Fruit fly (Drosophila melanogaster) whole organism, embryonic: ENCODE measurements around the gene CG7304.

Experiments
- Ada2b ChIP-seq: fragments of 200-800 bp; sonication (Bioruptor generic); IDR thresholded peaks from 2 replicates; pipeline ENCODE4 v1.3.6; 2022; ENCODE audit warnings: missing biosample characterization, missing genetic modification characterization
- Antp ChIP-seq: fragments of 200-800 bp; sonication (Bioruptor generic); optimal IDR thresholded peaks from 3 replicates; lab custom pipeline; 2016; ENCODE audit warnings: missing biosample characterization, missing genetic modification characterization
- Asciz ChIP-seq: fragments of 200-800 bp; sonication (Bioruptor generic); optimal IDR thresholded peaks from 2 replicates; lab custom pipeline; 2017; ENCODE audit warnings: missing biosample characterization, mild to moderate bottlenecking, missing genetic modification characterization, missing genetic modification reagents
- Atf6 ChIP-seq: fragments of 200-800 bp; sonication (Bioruptor generic); IDR thresholded peaks from 2 replicates; pipeline ENCODE4 v1.3.6; 2022; ENCODE audit warnings: missing biosample characterization, missing genetic modification characterization
- B-H1 ChIP-seq: fragments of 200-800 bp; sonication (Bioruptor generic); IDR thresholded peaks from 3 replicates; pipeline ENCODE4 v1.3.6; 2022; ENCODE audit warnings: missing biosample characterization, missing genetic modification characterization
- CG10147 ChIP-seq: fragments of 200-800 bp; sonication (Bioruptor generic); optimal IDR thresholded peaks from 2 replicates; lab custom pipeline; 2019; ENCODE audit warnings: missing biosample characterization, mild to moderate bottlenecking, missing genetic modification characterization, moderate library complexity
- CG10979 ChIP-seq: fragments of 200-800 bp; sonication (Bioruptor generic); optimal IDR thresholded peaks from 2 replicates; lab custom pipeline; 2018; ENCODE audit warnings: missing biosample characterization, mild to moderate bottlenecking, missing genetic modification characterization, moderate library complexity
- CG12071 ChIP-seq: fragments of 200-800 bp; sonication (Bioruptor generic); optimal IDR thresholded peaks from 3 replicates; lab custom pipeline; 2018; ENCODE audit warnings: missing biosample characterization, mild to moderate bottlenecking, missing genetic modification characterization
- CG12236 ChIP-seq: fragments of 200-800 bp; sonication (Bioruptor generic); optimal IDR thresholded peaks from 2 replicates; lab custom pipeline; 2016; ENCODE audit warnings: missing biosample characterization, missing genetic modification characterization
- CG12659 ChIP-seq: fragments of 200-800 bp; sonication (Bioruptor generic); optimal IDR thresholded peaks from 3 replicates; lab custom pipeline; 2017; ENCODE audit warnings: mild to moderate bottlenecking, missing biosample characterization, missing genetic modification reagents, missing genetic modification characterization
- CG1529 ChIP-seq: fragments of 200-800 bp; sonication (Bioruptor generic); optimal IDR thresholded peaks from 3 replicates; lab custom pipeline; 2018; ENCODE audit warnings: missing biosample characterization, missing genetic modification characterization
- CG2116 ChIP-seq: fragments of 200-800 bp; sonication (Bioruptor generic); optimal IDR thresholded peaks from 3 replicates; lab custom pipeline; 2018; ENCODE audit warnings: missing biosample characterization, mild to moderate bottlenecking, missing genetic modification characterization
- CG2129 ChIP-seq: fragments of 200-800 bp; sonication (Bioruptor generic); IDR thresholded peaks from 2 replicates; pipeline ENCODE4 v1.3.6; 2022; ENCODE audit warnings: missing biosample characterization, missing genetic modification characterization; ENCODE audit not compliant: partially characterized antibody
- CG32532 ChIP-seq: fragments of 200-800 bp; sonication (Bioruptor generic); IDR thresholded peaks from 2 replicates; pipeline ENCODE4 v1.3.6; 2022; ENCODE audit warnings: missing biosample characterization, missing genetic modification characterization
- CG34224 ChIP-seq: fragments of 200-800 bp; sonication (Bioruptor generic); IDR thresholded peaks from 3 replicates; pipeline ENCODE4 v1.3.6; 2022; ENCODE audit warnings: missing biosample characterization, missing genetic modification characterization; ENCODE audit not compliant: partially characterized antibody
- CG34376 ChIP-seq: fragments of 200-800 bp; sonication (Bioruptor generic); optimal IDR thresholded peaks from 2 replicates; lab custom pipeline; 2018; ENCODE audit warnings: missing biosample characterization, mild to moderate bottlenecking, missing genetic modification characterization
- CG6683 ChIP-seq: fragments of 200-800 bp; sonication (Bioruptor generic); optimal IDR thresholded peaks from 2 replicates; lab custom pipeline; 2017; ENCODE audit warnings: missing biosample characterization, mild to moderate bottlenecking, missing genetic modification characterization, missing genetic modification reagents
- CG8089 ChIP-seq: fragments of 200-800 bp; sonication (Bioruptor generic); optimal IDR thresholded peaks from 3 replicates; lab custom pipeline; 2016; ENCODE audit warnings: missing biosample characterization, missing genetic modification characterization
- CG9437 ChIP-seq: fragments of 200-800 bp; sonication (Bioruptor generic); optimal IDR thresholded peaks from 2 replicates; lab custom pipeline; 2018; ENCODE audit warnings: missing biosample characterization, mild to moderate bottlenecking, missing genetic modification characterization
- CG9817 ChIP-seq: fragments of 200-800 bp; sonication (Bioruptor generic); optimal IDR thresholded peaks from 2 replicates; lab custom pipeline; 2018; ENCODE audit warnings: missing biosample characterization, mild to moderate bottlenecking, missing genetic modification characterization, moderate library complexity
- Deaf1 ChIP-seq: fragments of 200-800 bp; optimal IDR thresholded peaks from 3 replicates; lab custom pipeline; 2019; ENCODE audit warnings: missing biosample characterization, mild to moderate bottlenecking, missing genetic modification characterization, moderate library complexity
- Dek ChIP-seq: fragments of 200-800 bp; sonication (Bioruptor generic); optimal IDR thresholded peaks from 3 replicates; lab custom pipeline; 2019; ENCODE audit warnings: missing biosample characterization, mild to moderate bottlenecking, missing genetic modification characterization, moderate library complexity
- Elba2 ChIP-seq: fragments of 200-800 bp; sonication (Bioruptor generic); optimal IDR thresholded peaks from 3 replicates; lab custom pipeline; 2016; ENCODE audit warnings: missing biosample characterization, missing genetic modification characterization
- Fer3 ChIP-seq: fragments of 200-800 bp; sonication (Bioruptor generic); optimal IDR thresholded peaks from 2 replicates; lab custom pipeline; 2018; ENCODE audit warnings: missing biosample characterization, mild to moderate bottlenecking, missing genetic modification characterization, moderate library complexity
- HHEX ChIP-seq: fragments of 200-800 bp; sonication (Bioruptor generic); optimal IDR thresholded peaks from 3 replicates; lab custom pipeline; 2017; ENCODE audit warnings: missing biosample characterization, mild to moderate bottlenecking, missing genetic modification characterization, missing genetic modification reagents
- HLH54F ChIP-seq: fragments of 200-800 bp; sonication (Bioruptor generic); optimal IDR thresholded peaks from 3 replicates; lab custom pipeline; 2016; ENCODE audit warnings: missing biosample characterization, missing genetic modification characterization
- HmgD ChIP-seq: fragments of 200-800 bp; sonication (Bioruptor generic); optimal IDR thresholded peaks from 3 replicates; lab custom pipeline; 2016; ENCODE audit warnings: missing biosample characterization, missing genetic modification characterization
- MTF-1 ChIP-seq: fragments of 200-800 bp; sonication (Bioruptor generic); optimal IDR thresholded peaks from 2 replicates; lab custom pipeline; 2018; ENCODE audit warnings: missing biosample characterization, mild to moderate bottlenecking, missing genetic modification characterization, borderline replicate concordance
- Neu2 ChIP-seq: fragments of 200-800 bp; sonication (Bioruptor generic); optimal IDR thresholded peaks from 3 replicates; lab custom pipeline; 2016; ENCODE audit warnings: missing biosample characterization, missing genetic modification characterization, borderline replicate concordance
- Nf-YC ChIP-seq: fragments of 200-800 bp; optimal IDR thresholded peaks from 3 replicates; lab custom pipeline; 2019; ENCODE audit warnings: missing biosample characterization, mild to moderate bottlenecking, missing genetic modification characterization, moderate library complexity
- NfI ChIP-seq: fragments of 200-800 bp; sonication (Bioruptor generic); optimal IDR thresholded peaks from 3 replicates; lab custom pipeline; 2018; ENCODE audit warnings: missing biosample characterization, mild to moderate bottlenecking, missing genetic modification characterization, moderate library complexity
- Optix ChIP-seq: fragments of 200-800 bp; sonication (Bioruptor generic); IDR thresholded peaks from 3 replicates; pipeline ENCODE4 v1.3.6; 2022; ENCODE audit warnings: missing biosample characterization, missing genetic modification characterization
- PHDP ChIP-seq: fragments of 200-800 bp; sonication (Bioruptor generic); optimal IDR thresholded peaks from 3 replicates; lab custom pipeline; 2018; ENCODE audit warnings: missing biosample characterization, mild to moderate bottlenecking, missing genetic modification characterization, moderate library complexity
- Poxn ChIP-seq: fragments of 200-800 bp; sonication (Bioruptor generic); IDR thresholded peaks from 2 replicates; pipeline ENCODE4 v1.3.6; 2022; ENCODE audit warnings: missing biosample characterization, missing genetic modification characterization
- Six4 ChIP-seq: fragments of 200-800 bp; sonication (Bioruptor generic); optimal IDR thresholded peaks from 2 replicates; lab custom pipeline; 2016; ENCODE audit warnings: missing biosample characterization, missing genetic modification characterization
- Spps ChIP-seq: fragments of 200-800 bp; sonication (Bioruptor generic); optimal IDR thresholded peaks from 2 replicates; lab custom pipeline; 2018; ENCODE audit warnings: missing biosample characterization, mild to moderate bottlenecking, missing genetic modification characterization
- cas ChIP-seq: fragments of 200-800 bp; sonication (Bioruptor generic); IDR thresholded peaks from 2 replicates; pipeline ENCODE4 v1.3.6; 2022; ENCODE audit warnings: missing biosample characterization, missing genetic modification characterization
- dan ChIP-seq: fragments of 200-800 bp; sonication (Bioruptor generic); IDR thresholded peaks from 2 replicates; pipeline ENCODE4 v1.3.6; 2022; ENCODE audit warnings: missing biosample characterization, missing genetic modification characterization
- danr ChIP-seq: fragments of 200-800 bp; sonication (Bioruptor generic); IDR thresholded peaks from 2 replicates; pipeline ENCODE4 v1.3.6; 2022; ENCODE audit warnings: missing biosample characterization, missing genetic modification characterization
- fd96Cb ChIP-seq: fragments of 200-800 bp; sonication (Bioruptor generic); optimal IDR thresholded peaks from 2 replicates; lab custom pipeline; 2018; ENCODE audit warnings: missing biosample characterization, mild to moderate bottlenecking, missing genetic modification characterization, moderate library complexity
- fu2 ChIP-seq: fragments of 200-800 bp; sonication (Bioruptor generic); optimal IDR thresholded peaks from 2 replicates; lab custom pipeline; 2016; ENCODE audit warnings: missing biosample characterization, missing genetic modification characterization
- gsb-n ChIP-seq: fragments of 200-800 bp; sonication (Bioruptor generic); optimal IDR thresholded peaks from 3 replicates; lab custom pipeline; 2018; ENCODE audit warnings: missing biosample characterization, mild to moderate bottlenecking, missing genetic modification characterization
- mam ChIP-seq: fragments of 200-800 bp; sonication (Bioruptor generic); optimal IDR thresholded peaks from 3 replicates; lab custom pipeline; 2016; ENCODE audit warnings: missing biosample characterization, missing genetic modification characterization
- nmo ChIP-seq: fragments of 200-800 bp; sonication (Bioruptor generic); optimal IDR thresholded peaks from 2 replicates; lab custom pipeline; 2018; ENCODE audit warnings: missing biosample characterization, mild to moderate bottlenecking, missing genetic modification characterization, moderate library complexity
- p53 ChIP-seq: fragments of 200-800 bp; sonication (Bioruptor generic); optimal IDR thresholded peaks from 2 replicates; lab custom pipeline; 2016; ENCODE audit warnings: missing biosample characterization, missing genetic modification characterization
- shn ChIP-seq: fragments of 200-800 bp; sonication (Bioruptor generic); optimal IDR thresholded peaks from 3 replicates; lab custom pipeline; 2016; ENCODE audit warnings: missing biosample characterization, missing genetic modification characterization
- trh ChIP-seq: fragments of 200-800 bp; sonication (Bioruptor generic); optimal IDR thresholded peaks from 2 replicates; lab custom pipeline; 2016; ENCODE audit warnings: missing biosample characterization, missing genetic modification characterization
- zen2 ChIP-seq: fragments of 200-800 bp; sonication (Bioruptor generic); IDR thresholded peaks from 3 replicates; pipeline ENCODE4 v1.3.6; 2022; ENCODE audit warnings: missing biosample characterization, missing genetic modification characterization; ENCODE audit not compliant: partially characterized antibody
- zfh2 ChIP-seq: fragments of 200-800 bp; sonication (Bioruptor generic); optimal IDR thresholded peaks from 2 replicates; lab custom pipeline; 2016; ENCODE audit warnings: missing biosample characterization, missing genetic modification characterization

CG7304 gene

dm6 chr3L:15715788-15716503 is 36.4 kb downstream of the CG7304 start, which contains the start of gene CG42571 (continued):
- TF ChIP-seq Optix (GFP tag; lab: Robert Waterston, UW), result no peak; the same call in 2 of the 3 replicates
- TF ChIP-seq gsb-n (tag; lab: Kevin White, UChicago), result peak; percentile 70
- no peak for TF ChIP-seq Nf-YC
- TF ChIP-seq zen2 (GFP tag; lab: Robert Waterston, UW), result no peak
- TF ChIP-seq Elba2 (GFP tag; lab: Kevin White, UChicago), result no peak
- no peak for TF ChIP-seq CG34376
- peak; percentile 15 for TF ChIP-seq CG2116 (GFP tag; lab: Kevin White, UChicago)
- peak; percentile 57 for TF ChIP-seq PHDP
- TF ChIP-seq Antp (GFP tag; lab: Kevin White, UChicago), result peak; percentile 8
- TF ChIP-seq p53, result no peak
- no peak for TF ChIP-seq HLH54F (GFP tag; lab: Kevin White, UChicago)
- peak; percentile 65 for TF ChIP-seq CG12236
- TF ChIP-seq mam (GFP tag; lab: Kevin White, UChicago), result no peak
- peak; percentile 22; the same call in 1 of the 2 replicates for TF ChIP-seq Atf6 (GFP tag; lab: Robert Waterston, UW)
- peak; percentile 31 for TF ChIP-seq shn (GFP tag; lab: Kevin White, UChicago)
- TF ChIP-seq Fer3, result no peak
- no peak for TF ChIP-seq cas (GFP tag; lab: Robert Waterston, UW)
- TF ChIP-seq nmo (GFP tag; lab: Kevin White, UChicago), result no peak
- TF ChIP-seq B-H1 (GFP tag; lab: Robert Waterston, UW), result no peak; the same call in 2 of the 3 replicates
- peak; percentile 62 for TF ChIP-seq MTF-1
- no peak for TF ChIP-seq zfh2 (GFP tag; lab: Kevin White, UChicago)
- TF ChIP-seq CG12071, result peak; percentile 52
- peak; percentile 37 for TF ChIP-seq Six4 (GFP tag; lab: Kevin White, UChicago)
- no peak for TF ChIP-seq fu2
- TF ChIP-seq Asciz, result peak; percentile 33
- TF ChIP-seq dan (GFP tag; lab: Robert Waterston, UW), result no peak
- no peak for TF ChIP-seq Poxn (GFP tag; lab: Robert Waterston, UW)
- peak; percentile 28 for TF ChIP-seq HHEX (GFP tag; lab: Kevin White, UChicago)
- no peak for TF ChIP-seq CG32532 (GFP tag; lab: Robert Waterston, UW)
- TF ChIP-seq HmgD, result no peak
- TF ChIP-seq Spps (tag; lab: Kevin White, UChicago), result peak; percentile 21
- no peak for TF ChIP-seq CG6683
- TF ChIP-seq CG9437 (GFP tag; lab: Kevin White, UChicago), result no peak
- no peak for TF ChIP-seq NfI
- TF ChIP-seq danr, result no peak
- no peak for TF ChIP-seq CG10979 (tag; lab: Kevin White, UChicago)
- 0 out of 2 replicates have a peak, but pooled peaks have one; percentile 5 for TF ChIP-seq Ada2b
- TF ChIP-seq Deaf1 (tag; lab: Kevin White, UChicago), result no peak
- no peak for TF ChIP-seq Dek
- TF ChIP-seq Neu2 (GFP tag; lab: Kevin White, UChicago), result no peak
- TF ChIP-seq CG8089 (GFP tag; lab: Kevin White, UChicago), result peak; percentile 52
- TF ChIP-seq CG34224 (GFP tag; lab: Robert Waterston, UW), result no peak
- TF ChIP-seq trh, result no peak
- no peak for TF ChIP-seq CG12659 (GFP tag; lab: Kevin White, UChicago)
- TF ChIP-seq CG10147, result no peak
- no peak for TF ChIP-seq CG9817
- TF ChIP-seq fd96Cb, result peak; percentile 17
- no peak for TF ChIP-seq CG2129 (GFP tag; lab: Robert Waterston, UW)
- TF ChIP-seq CG1529, result peak; percentile 61
